Worm (Caenorhabditis elegans): ENCODE measurements around the gene clc-5.

- TF ChIP-seq sptf-1 (tag; optimal IDR thresholded peaks at IDR 0.05) (no peak), fos-1 (tag; optimal IDR thresholded peaks at IDR 0.05) (no peak), nhr-47 (tag; optimal IDR thresholded peaks at IDR 0.05) (no peak), ama-1 (optimal IDR thresholded peaks at IDR 0.05) (no peak), ces-1 (GFP tag; optimal IDR thresholded peaks at IDR 0.05) (no peak)
These were observed at the start of gene clc-5 for ce11 chrX:7433269-7433668.
